Fruit fly (Drosophila melanogaster) whole organism, pupa: ENCODE results near the gene Spn28F.

Experiments
- CG10348 ChIP-seq: fragments of 200-800 bp; sonication (Bioruptor generic); IDR thresholded peaks from 2 replicates; pipeline ENCODE4 v1.3.6; 2022; ENCODE audit warnings: missing biosample characterization, missing genetic modification characterization
- CG12605 ChIP-seq: fragments of 200-800 bp; sonication (Bioruptor generic); IDR thresholded peaks from 2 replicates; pipeline ENCODE4 v1.3.6; 2022; ENCODE audit warnings: missing biosample characterization, missing genetic modification characterization
- CG13204 ChIP-seq: fragments of 200-800 bp; sonication (Bioruptor generic); optimal IDR thresholded peaks from 2 replicates; lab custom pipeline; 2018; ENCODE audit warnings: missing biosample characterization, mild to moderate bottlenecking, missing genetic modification characterization, moderate library complexity
- CG14655 ChIP-seq: fragments of 200-800 bp; sonication (Bioruptor generic); optimal IDR thresholded peaks from 3 replicates; lab custom pipeline; 2017; ENCODE audit warnings: mild to moderate bottlenecking, missing biosample characterization, missing genetic modification reagents, missing genetic modification characterization
- CG15710 ChIP-seq: fragments of 200-800 bp; sonication (Bioruptor generic); optimal IDR thresholded peaks from 2 replicates; lab custom pipeline; 2018; ENCODE audit warnings: missing biosample characterization, mild to moderate bottlenecking, missing genetic modification characterization, moderate library complexity
- CG17806 ChIP-seq: fragments of 200-800 bp; sonication (Bioruptor generic); optimal IDR thresholded peaks from 2 replicates; lab custom pipeline; 2018; ENCODE audit warnings: missing biosample characterization, mild to moderate bottlenecking, missing genetic modification characterization, moderate library complexity
- CG32121 ChIP-seq: fragments of 200-800 bp; sonication (Bioruptor generic); IDR thresholded peaks from 2 replicates; pipeline ENCODE4 v1.3.6; 2022; ENCODE audit warnings: missing biosample characterization, missing genetic modification characterization
- CG34367 ChIP-seq: fragments of 200-800 bp; sonication (Bioruptor generic); optimal IDR thresholded peaks from 2 replicates; lab custom pipeline; 2018; ENCODE audit warnings: missing biosample characterization, mild to moderate bottlenecking, missing genetic modification characterization
- CG4496 ChIP-seq: fragments of 200-800 bp; sonication (Bioruptor generic); IDR thresholded peaks from 3 replicates; pipeline ENCODE4 v1.3.6; 2022; ENCODE audit warnings: missing biosample characterization, missing genetic modification characterization
- CG8159 ChIP-seq: fragments of 200-800 bp; sonication (Bioruptor generic); optimal IDR thresholded peaks from 3 replicates; lab custom pipeline; 2018; ENCODE audit warnings: missing biosample characterization, mild to moderate bottlenecking, missing genetic modification characterization, moderate library complexity
- CG8301 ChIP-seq: fragments of 200-800 bp; sonication (Bioruptor generic); optimal IDR thresholded peaks from 2 replicates; lab custom pipeline; 2018; ENCODE audit warnings: missing biosample characterization, mild to moderate bottlenecking, missing genetic modification characterization
- CG9948 ChIP-seq: fragments of 200-800 bp; sonication (Bioruptor generic); optimal IDR thresholded peaks from 2 replicates; lab custom pipeline; 2018; ENCODE audit warnings: missing biosample characterization, mild to moderate bottlenecking, missing genetic modification characterization, moderate library complexity
- D1 ChIP-seq: fragments of 200-800 bp; sonication (Bioruptor generic); optimal IDR thresholded peaks from 2 replicates; lab custom pipeline; 2018; ENCODE audit warnings: missing biosample characterization, mild to moderate bottlenecking, missing genetic modification characterization, moderate library complexity
- EcR ChIP-seq: fragments of 200-800 bp; sonication (Bioruptor generic); optimal IDR thresholded peaks from 3 replicates; lab custom pipeline; 2019; ENCODE audit warnings: missing biosample characterization, missing genetic modification characterization, mild to moderate bottlenecking, moderate library complexity, missing genetic modification reagents
- Ets98B ChIP-seq: fragments of 200-800 bp; sonication (Bioruptor generic); IDR thresholded peaks from 2 replicates; pipeline ENCODE4 v1.3.6; 2022; ENCODE audit warnings: missing biosample characterization, missing genetic modification characterization
- Pif1A ChIP-seq: fragments of 200-800 bp; sonication (Bioruptor generic); optimal IDR thresholded peaks from 3 replicates; lab custom pipeline; 2016; ENCODE audit warnings: missing biosample characterization, missing genetic modification characterization
- Pif1B ChIP-seq: fragments of 200-800 bp; sonication (Bioruptor generic); optimal IDR thresholded peaks from 3 replicates; lab custom pipeline; 2016; ENCODE audit warnings: missing biosample characterization, missing genetic modification characterization
- Snoo ChIP-seq: fragments of 200-800 bp; sonication (Bioruptor generic); optimal IDR thresholded peaks from 3 replicates; lab custom pipeline; 2017; ENCODE audit warnings: missing biosample characterization, mild to moderate bottlenecking, missing genetic modification characterization, inconsistent platforms
- fd96Ca ChIP-seq: fragments of 200-800 bp; sonication (Bioruptor generic); IDR thresholded peaks from 3 replicates; pipeline ENCODE4 v1.3.6; 2022; ENCODE audit warnings: missing biosample characterization, missing genetic modification characterization
- gl ChIP-seq: fragments of 200-800 bp; sonication (Bioruptor generic); optimal IDR thresholded peaks from 2 replicates; lab custom pipeline; 2018; ENCODE audit warnings: missing biosample characterization, mild to moderate bottlenecking, missing genetic modification characterization
- rn ChIP-seq: fragments of 200-800 bp; sonication (Bioruptor generic); IDR thresholded peaks from 2 replicates; pipeline ENCODE4 v1.3.6; 2022; ENCODE audit warnings: missing biosample characterization, missing genetic modification characterization

Spn28F gene

dm6 chr2L:8229134-8229533, 12.5 kb downstream of the Spn28F start:
- TF ChIP-seq fd96Ca, result peak; percentile 85
- TF ChIP-seq CG14655 (GFP tag; lab: Kevin White, UChicago), result no peak
- TF ChIP-seq rn (GFP tag; lab: Robert Waterston, UW), result no peak
- no peak for TF ChIP-seq gl (tag; lab: Kevin White, UChicago)
- TF ChIP-seq CG17806 (tag; lab: Kevin White, UChicago), result peak; percentile 29
- TF ChIP-seq CG13204, result no peak
- peak; percentile 87 for TF ChIP-seq CG4496 (GFP tag; lab: Robert Waterston, UW)
- TF ChIP-seq CG10348 (GFP tag; lab: Robert Waterston, UW), result no peak
- TF ChIP-seq Ets98B, result peak; percentile 84
- peak; percentile 71 for TF ChIP-seq CG32121 (GFP tag; lab: Robert Waterston, UW)
- peak; percentile 29 for TF ChIP-seq CG12605

dm6 chr2L:8220393-8220934, 21.1 kb downstream of the Spn28F start, which contains the start of gene Snx6:
TSS of gene Snx6 (minus strand) at chr2L:8220741.
- TF ChIP-seq EcR (GFP tag; lab: Kevin White, UChicago) (peak; percentile 39), CG12605 (no peak)

dm6 chr2L:8217917-8218316, 23.7 kb downstream of the Spn28F start, which contains the start of gene CG8292:
TSS of gene CG8292 (minus strand) at chr2L:8218017.
- TF ChIP-seq CG13204, result no peak
- TF ChIP-seq CG8301 (tag; lab: Kevin White, UChicago), result no peak

dm6 chr2L:8215259-8215929, 26.2 kb downstream of the Spn28F start, which contains the start of gene CG8349:
TSS of gene CG8349 (plus strand) at chr2L:8215915.
- TF ChIP-seq Pif1B (GFP tag; lab: Kevin White, UChicago) (no peak), Snoo (tag; lab: Kevin White, UChicago) (no peak), D1 (tag; lab: Kevin White, UChicago) (no peak), fd96Ca (no peak), CG10348 (GFP tag; lab: Robert Waterston, UW) (no peak), CG12605 (no peak), EcR (GFP tag; lab: Kevin White, UChicago) (no peak), CG32121 (GFP tag; lab: Robert Waterston, UW) (no peak)

dm6 chr2L:8213987-8214386, 27.6 kb downstream of the Spn28F start, which contains the start of gene CG8353:
TSS of gene CG8353 (plus strand) at chr2L:8214045.
- 0 out of 3 replicates have a peak, but pooled peaks have one; percentile 32 for TF ChIP-seq CG4496 (GFP tag; lab: Robert Waterston, UW)
- peak; percentile 43; the same call in 1 of the 2 replicates for TF ChIP-seq CG32121 (GFP tag; lab: Robert Waterston, UW)
- no peak for TF ChIP-seq CG12605
- TF ChIP-seq, all 21 proteins: peak for 2

- TF ChIP-seq CG14655 (GFP tag; lab: Kevin White, UChicago), result peak; percentile 99
- peak; percentile 99 for TF ChIP-seq CG17806 (tag; lab: Kevin White, UChicago)
- TF ChIP-seq Pif1A (GFP tag; lab: Kevin White, UChicago), result peak; percentile 99
- TF ChIP-seq CG9948, result peak; percentile 98
- TF ChIP-seq CG15710, result peak; percentile 99
- TF ChIP-seq CG32121 (GFP tag; lab: Robert Waterston, UW), result peak; percentile 99
- peak; percentile 98 for TF ChIP-seq gl (tag; lab: Kevin White, UChicago)
- no peak for TF ChIP-seq CG13204
- TF ChIP-seq EcR (GFP tag; lab: Kevin White, UChicago), result peak; percentile 89
- TF ChIP-seq CG10348 (GFP tag; lab: Robert Waterston, UW), result peak; percentile 96
- TF ChIP-seq CG8301 (tag; lab: Kevin White, UChicago), result peak; percentile 99
- TF ChIP-seq Snoo (tag; lab: Kevin White, UChicago), result peak; percentile 99
- TF ChIP-seq CG8159 (tag; lab: Kevin White, UChicago), result peak; percentile 99
- peak; percentile 98 for TF ChIP-seq CG12605
- peak; percentile 98 for TF ChIP-seq CG34367 (tag; lab: Kevin White, UChicago)
- peak; percentile 100 for TF ChIP-seq fd96Ca
- peak; percentile 99 for TF ChIP-seq rn (GFP tag; lab: Robert Waterston, UW)
- no peak for TF ChIP-seq D1 (tag; lab: Kevin White, UChicago)
- peak; percentile 99 for TF ChIP-seq Ets98B
- TF ChIP-seq Pif1B (GFP tag; lab: Kevin White, UChicago), result peak; percentile 99
- peak; percentile 100 for TF ChIP-seq CG4496 (GFP tag; lab: Robert Waterston, UW)
- TF ChIP-seq, all 21 proteins: peak for 19
Observed at dm6 chr2L:8212666-8213270, 28.8 kb downstream of the Spn28F start, which contains the start of the genes CG8372 and CG8360. TSS of gene CG8372 (minus strand) at chr2L:8212902. TSS of gene CG8360 (plus strand) at chr2L:8212959.
